Fruit fly (Drosophila melanogaster) whole organism, embryonic: Measurements from ENCODE around the gene wisp.

Source experiments
- Bgb ChIP-seq: fragments of 200-800 bp; sonication (Bioruptor generic); IDR thresholded peaks from 2 replicates; pipeline ENCODE4 v1.3.6; 2022; ENCODE audit warnings: missing biosample characterization, missing genetic modification characterization; ENCODE audit not compliant: partially characterized antibody
- CG10267 ChIP-seq: fragments of 200-800 bp; sonication (Bioruptor generic); optimal IDR thresholded peaks from 2 replicates; lab custom pipeline; 2018; ENCODE audit warnings: missing biosample characterization, mild to moderate bottlenecking, missing genetic modification characterization, moderate library complexity
- CG10543 ChIP-seq: fragments of 200-800 bp; sonication (Bioruptor generic); optimal IDR thresholded peaks from 3 replicates; lab custom pipeline; 2017; ENCODE audit warnings: missing biosample characterization, mild to moderate bottlenecking, missing genetic modification characterization, moderate library complexity
- CG11695 ChIP-seq: fragments of 200-800 bp; sonication (Bioruptor generic); IDR thresholded peaks from 3 replicates; pipeline ENCODE4 v1.3.6; 2022; ENCODE audit warnings: missing biosample characterization, missing genetic modification characterization
- CG12071 ChIP-seq: fragments of 200-800 bp; sonication (Bioruptor generic); optimal IDR thresholded peaks from 3 replicates; lab custom pipeline; 2018; ENCODE audit warnings: missing biosample characterization, mild to moderate bottlenecking, missing genetic modification characterization
- CG13287 ChIP-seq: fragments of 200-800 bp; sonication (Bioruptor generic); IDR thresholded peaks from 2 replicates; pipeline ENCODE4 v1.3.6; 2022; ENCODE audit warnings: missing biosample characterization, missing genetic modification characterization; ENCODE audit not compliant: partially characterized antibody
- CG13624 ChIP-seq: fragments of 200-800 bp; sonication (Bioruptor generic); optimal IDR thresholded peaks from 2 replicates; lab custom pipeline; 2016; ENCODE audit warnings: missing biosample characterization, missing genetic modification characterization
- CG14710 ChIP-seq: fragments of 200-800 bp; sonication (Bioruptor generic); optimal IDR thresholded peaks from 3 replicates; lab custom pipeline; 2019; ENCODE audit warnings: missing biosample characterization, mild to moderate bottlenecking, missing genetic modification characterization, moderate library complexity
- CG1603 ChIP-seq: fragments of 200-800 bp; sonication (Bioruptor generic); optimal IDR thresholded peaks from 2 replicates; lab custom pipeline; 2019; ENCODE audit warnings: missing biosample characterization, mild to moderate bottlenecking, missing genetic modification characterization, moderate library complexity
- CG1647 ChIP-seq: fragments of 200-800 bp; sonication (Bioruptor generic); optimal IDR thresholded peaks from 3 replicates; lab custom pipeline; 2016; ENCODE audit warnings: missing biosample characterization, missing genetic modification characterization
- CG17359 ChIP-seq: fragments of 200-800 bp; sonication (Bioruptor generic); optimal IDR thresholded peaks from 3 replicates; lab custom pipeline; 2018; ENCODE audit warnings: missing biosample characterization, mild to moderate bottlenecking, missing genetic modification characterization, moderate library complexity
- CG17568 ChIP-seq: fragments of 200-800 bp; sonication (Bioruptor generic); optimal IDR thresholded peaks from 2 replicates; lab custom pipeline; 2018; ENCODE audit warnings: missing biosample characterization, mild to moderate bottlenecking, missing genetic modification characterization, moderate library complexity
- CG17612 ChIP-seq: fragments of 200-800 bp; sonication (Bioruptor generic); IDR thresholded peaks from 2 replicates; pipeline ENCODE4 v1.3.6; 2022; ENCODE audit warnings: missing biosample characterization, missing genetic modification characterization
- CG17829 ChIP-seq: fragments of 200-800 bp; optimal IDR thresholded peaks from 2 replicates; lab custom pipeline; 2019; ENCODE audit warnings: missing biosample characterization, mild to moderate bottlenecking, missing genetic modification characterization, moderate library complexity
- CG30431 ChIP-seq: fragments of 200-800 bp; sonication (Bioruptor generic); optimal IDR thresholded peaks from 2 replicates; lab custom pipeline; 2017; ENCODE audit warnings: missing biosample characterization, missing genetic modification characterization
- CG3163 ChIP-seq: fragments of 200-800 bp; sonication (Bioruptor generic); optimal IDR thresholded peaks from 3 replicates; lab custom pipeline; 2016; ENCODE audit warnings: missing biosample characterization, missing genetic modification characterization
- CG34422 ChIP-seq: fragments of 200-800 bp; sonication (Bioruptor generic); IDR thresholded peaks from 3 replicates; pipeline ENCODE4 v1.3.6; 2022; ENCODE audit warnings: missing biosample characterization, missing genetic modification characterization
- CG6654 ChIP-seq: fragments of 200-800 bp; sonication (Bioruptor generic); optimal IDR thresholded peaks from 2 replicates; lab custom pipeline; 2017; ENCODE audit warnings: missing biosample characterization, mild to moderate bottlenecking, missing genetic modification characterization
- CG6813 ChIP-seq: fragments of 200-800 bp; sonication (Bioruptor generic); optimal IDR thresholded peaks from 2 replicates; lab custom pipeline; 2017; ENCODE audit warnings: missing biosample characterization, missing genetic modification characterization, mild to moderate bottlenecking, moderate library complexity, missing genetic modification reagents
- CG6854 ChIP-seq: fragments of 200-800 bp; sonication (Bioruptor generic); optimal IDR thresholded peaks from 3 replicates; lab custom pipeline; 2017; ENCODE audit warnings: missing biosample characterization, mild to moderate bottlenecking, missing genetic modification characterization
- CG8765 ChIP-seq: fragments of 200-800 bp; sonication (Bioruptor generic); IDR thresholded peaks from 2 replicates; pipeline ENCODE4 v1.3.6; 2022; ENCODE audit warnings: missing biosample characterization, missing genetic modification characterization
- CHES-1-like ChIP-seq: fragments of 200-800 bp; sonication (Bioruptor generic); optimal IDR thresholded peaks from 2 replicates; lab custom pipeline; 2016; ENCODE audit warnings: missing biosample characterization, missing genetic modification characterization
- Camta ChIP-seq: fragments of 200-800 bp; sonication (Bioruptor generic); optimal IDR thresholded peaks from 2 replicates; lab custom pipeline; 2016; ENCODE audit warnings: missing biosample characterization, missing genetic modification characterization
- Chrac-16 ChIP-seq: fragments of 200-800 bp; sonication (Bioruptor generic); optimal IDR thresholded peaks from 3 replicates; lab custom pipeline; 2016; ENCODE audit warnings: missing biosample characterization, missing genetic modification characterization
- HLH3B ChIP-seq: fragments of 200-800 bp; sonication (Bioruptor generic); IDR thresholded peaks from 2 replicates; pipeline ENCODE4 v1.3.6; 2022; ENCODE audit warnings: missing biosample characterization, missing genetic modification characterization
- Hand ChIP-seq: fragments of 200-800 bp; sonication (Bioruptor generic); optimal IDR thresholded peaks from 2 replicates; lab custom pipeline; 2017; ENCODE audit warnings: mild to moderate bottlenecking, missing biosample characterization, missing genetic modification reagents, missing genetic modification characterization
- HmgZ ChIP-seq: fragments of 200-800 bp; sonication (Bioruptor generic); optimal IDR thresholded peaks from 2 replicates; lab custom pipeline; 2018; ENCODE audit warnings: missing biosample characterization, mild to moderate bottlenecking, missing genetic modification characterization
- Hmr ChIP-seq: fragments of 200-800 bp; sonication (Bioruptor generic); optimal IDR thresholded peaks from 3 replicates; lab custom pipeline; 2017; ENCODE audit warnings: mild to moderate bottlenecking, missing biosample characterization, missing genetic modification reagents, missing genetic modification characterization
- Hr3 ChIP-seq: fragments of 200-800 bp; sonication (Bioruptor generic); optimal IDR thresholded peaks from 3 replicates; lab custom pipeline; 2016; ENCODE audit warnings: missing biosample characterization, missing genetic modification characterization
- Lpt ChIP-seq: fragments of >200 bp; optimal IDR thresholded peaks from 2 replicates; lab custom pipeline; 2018; ENCODE audit warnings: missing biosample characterization, missing genetic modification characterization
- Meics ChIP-seq: fragments of 200-800 bp; sonication (Bioruptor generic); optimal IDR thresholded peaks from 2 replicates; lab custom pipeline; 2017; ENCODE audit warnings: missing biosample characterization, mild to moderate bottlenecking, missing genetic modification characterization
- Pdp1 ChIP-seq, 2 experiments: fragments of 200-800 bp; sonication (Bioruptor generic); optimal IDR thresholded peaks; 3 replicates each; lab custom pipeline; 2016; ENCODE audit warnings: missing biosample characterization in 2 of 2, missing genetic modification characterization in 2 of 2, mild to moderate bottlenecking in 1 of 2, moderate library complexity in 1 of 2
- Ravus ChIP-seq: fragments of 200-800 bp; sonication (Bioruptor generic); IDR thresholded peaks from 2 replicates; pipeline ENCODE4 v1.3.6; 2022; ENCODE audit warnings: missing biosample characterization, missing genetic modification characterization
- Sox100B ChIP-seq: fragments of 200-800 bp; sonication (Bioruptor generic); optimal IDR thresholded peaks from 3 replicates; lab custom pipeline; 2018; ENCODE audit warnings: missing biosample characterization, mild to moderate bottlenecking, missing genetic modification characterization
- ara ChIP-seq: fragments of 200-800 bp; sonication (Bioruptor generic); IDR thresholded peaks from 2 replicates; pipeline ENCODE4 v1.3.6; 2022; ENCODE audit warnings: missing biosample characterization, missing genetic modification characterization
- croc ChIP-seq: fragments of 200-800 bp; sonication (Bioruptor generic); conservative IDR thresholded peaks from 3 replicates; pipeline ENCODE4 v1.3.6; 2022; ENCODE audit warnings: missing biosample characterization, missing genetic modification characterization
- danr ChIP-seq: fragments of 200-800 bp; sonication (Bioruptor generic); IDR thresholded peaks from 2 replicates; pipeline ENCODE4 v1.3.6; 2022; ENCODE audit warnings: missing biosample characterization, missing genetic modification characterization
- dpn ChIP-seq, 2 experiments: fragments of 200-800 bp; sonication (Bioruptor generic); optimal IDR thresholded peaks; 3 replicates each; lab custom pipeline; 2016; ENCODE audit warnings: missing biosample characterization in 2 of 2, missing genetic modification characterization in 2 of 2
- esg ChIP-seq: fragments of 200-800 bp; sonication (Bioruptor generic); conservative IDR thresholded peaks from 2 replicates; pipeline ENCODE4 v1.3.6; 2022; ENCODE audit warnings: missing biosample characterization, missing genetic modification characterization
- eve ChIP-seq, 2 experiments: fragments of >200 bp; optimal IDR thresholded peaks; 2 replicates each; lab custom pipeline; 2017; ENCODE audit warnings: missing biosample characterization in 2 of 2, missing genetic modification characterization in 2 of 2
- gcm ChIP-seq: fragments of 200-800 bp; sonication (Bioruptor generic); optimal IDR thresholded peaks from 2 replicates; lab custom pipeline; 2019; ENCODE audit warnings: missing biosample characterization, mild to moderate bottlenecking, missing genetic modification characterization, moderate library complexity
- kay ChIP-seq: fragments of 200-800 bp; sonication (Bioruptor generic); optimal IDR thresholded peaks from 2 replicates; lab custom pipeline; 2016; ENCODE audit warnings: missing biosample characterization, missing genetic modification characterization
- lab ChIP-seq: fragments of 200-800 bp; sonication (Bioruptor generic); optimal IDR thresholded peaks from 3 replicates; lab custom pipeline; 2017; ENCODE audit warnings: missing biosample characterization, missing genetic modification characterization, mild to moderate bottlenecking, moderate library complexity, missing genetic modification reagents
- lov ChIP-seq, 2 experiments: fragments of 200-800 bp in 1 of 2; fragments of >200 bp in 1 of 2; sonication (Bioruptor generic) in 1 of 2; IDR thresholded peaks in 1 of 2; optimal IDR thresholded peaks in 1 of 2; 2 replicates in 1 of 2; 3 replicates in 1 of 2; pipeline versions ENCODE4 v1.3.6 to Lab custom; 2017 to 2022; ENCODE audit warnings: missing biosample characterization in 1 of 2, missing genetic modification characterization in 1 of 2
- mld ChIP-seq: fragments of 200-800 bp; sonication (Bioruptor generic); IDR thresholded peaks from 3 replicates; pipeline ENCODE4 v1.3.6; 2022; ENCODE audit warnings: missing biosample characterization, missing genetic modification characterization; ENCODE audit not compliant: partially characterized antibody
- nerfin-1 ChIP-seq: fragments of 200-800 bp; sonication (Bioruptor generic); optimal IDR thresholded peaks from 3 replicates; lab custom pipeline; 2019; ENCODE audit warnings: missing biosample characterization, mild to moderate bottlenecking, missing genetic modification characterization, moderate library complexity
- peb ChIP-seq: fragments of 200-800 bp; sonication (Bioruptor generic); IDR thresholded peaks from 2 replicates; pipeline ENCODE4 v1.3.6; 2022; ENCODE audit warnings: missing biosample characterization, missing genetic modification characterization
- trh ChIP-seq: fragments of 200-800 bp; sonication (Bioruptor generic); optimal IDR thresholded peaks from 2 replicates; lab custom pipeline; 2016; ENCODE audit warnings: missing biosample characterization, missing genetic modification characterization
- tx ChIP-seq: fragments of 200-800 bp; sonication (Bioruptor generic); optimal IDR thresholded peaks from 2 replicates; lab custom pipeline; 2016; ENCODE audit warnings: missing biosample characterization, missing genetic modification characterization
- vnd ChIP-seq: fragments of 200-800 bp; sonication (Bioruptor generic); IDR thresholded peaks from 3 replicates; pipeline ENCODE4 v1.3.6; 2022; ENCODE audit warnings: missing biosample characterization, missing genetic modification characterization; ENCODE audit not compliant: partially characterized antibody
- wek ChIP-seq: fragments of 200-800 bp; sonication (Bioruptor generic); optimal IDR thresholded peaks from 3 replicates; lab custom pipeline; 2018; ENCODE audit warnings: missing biosample characterization, mild to moderate bottlenecking, missing genetic modification characterization, moderate library complexity

Gene wisp

DNA sequence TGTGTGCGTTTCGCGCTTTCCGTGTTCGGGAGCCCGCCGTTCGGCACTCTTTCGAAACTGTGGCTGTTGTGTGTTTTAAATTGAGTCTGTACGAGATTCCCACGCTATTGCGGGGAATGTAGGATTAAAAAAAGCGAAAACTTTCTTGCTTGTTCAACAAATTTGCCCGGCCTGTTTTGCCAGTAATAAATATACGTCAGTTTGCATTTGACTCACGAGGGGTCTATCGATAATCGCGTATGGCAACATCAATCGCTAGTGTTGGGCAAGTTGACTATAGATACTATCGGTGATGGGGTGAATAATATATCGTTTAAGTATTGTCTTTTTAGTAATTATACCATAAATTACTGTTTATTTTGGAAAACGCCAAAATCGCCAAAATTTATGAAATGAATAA, 11.4 kb downstream of the wisp start, which contains the start of gene Upf1 (continued):
- TF ChIP-seq gcm (GFP tag; lab: Kevin White, UChicago) (no peak), Meics (no peak), Ravus (GFP tag; lab: Robert Waterston, UW) (no peak), Camta (GFP tag; lab: Kevin White, UChicago) (no peak), Pdp1 (GFP tag; optimal IDR thresholded peaks at IDR 0.05; lab: Kevin White, UChicago) (no peak), dpn (GFP tag; optimal IDR thresholded peaks at IDR 0.05; lab: Kevin White, UChicago) (no peak), trh (GFP tag; lab: Kevin White, UChicago) (no peak), peb (GFP tag; lab: Robert Waterston, UW) (no peak), CG12071 (GFP tag; lab: Kevin White, UChicago) (no peak), CG1603 (tag; lab: Kevin White, UChicago) (no peak), kay (GFP tag; lab: Kevin White, UChicago) (no peak), ara (GFP tag; lab: Robert Waterston, UW) (no peak), CG30431 (GFP tag; lab: Kevin White, UChicago) (no peak), CG11695 (GFP tag; lab: Robert Waterston, UW) (no peak), CG8765 (no peak), CG10267 (tag; lab: Kevin White, UChicago) (peak; percentile 82), HmgZ (tag; lab: Kevin White, UChicago) (peak; percentile 49), CG17359 (no peak), lov (optimal IDR thresholded peaks at IDR 0.05; lab: Kevin White, UChicago) (no peak), lov (GFP tag; IDR thresholded peaks at IDR 0.05; lab: Robert Waterston, UW) (no peak), Hand (GFP tag; lab: Kevin White, UChicago) (no peak), esg (no peak), CG6654 (GFP tag; lab: Kevin White, UChicago) (no peak), CG17612 (GFP tag; lab: Robert Waterston, UW) (no peak), CG10543 (no peak), CG14710 (peak; percentile 46), Bgb (GFP tag; lab: Robert Waterston, UW) (peak; percentile 95), Lpt (GFP tag; lab: Kevin White, UChicago) (no peak), CG3163 (GFP tag; lab: Kevin White, UChicago) (no peak), nerfin-1 (tag; lab: Kevin White, UChicago) (no peak), CG13624 (peak; percentile 6), croc (GFP tag; lab: Robert Waterston, UW) (no peak), CG6854 (GFP tag; lab: Kevin White, UChicago) (no peak), danr (GFP tag; lab: Robert Waterston, UW) (no peak), CG34422 (peak; percentile 26; the same call in 2 of the 3 replicates), Hmr (GFP tag; lab: Kevin White, UChicago) (no peak), CG17829 (tag; lab: Kevin White, UChicago) (no peak), CG1647 (GFP tag; lab: Kevin White, UChicago) (no peak), wek (no peak), CG13287 (GFP tag; lab: Robert Waterston, UW) (peak; percentile 90), Sox100B (GFP tag; lab: Kevin White, UChicago) (no peak), CHES-1-like (GFP tag; lab: Kevin White, UChicago) (peak; percentile 18), Chrac-16 (GFP tag; lab: Kevin White, UChicago) (no peak), CG6813 (no peak), vnd (peak; percentile 87), CG17568 (GFP tag; lab: Kevin White, UChicago) (no peak), tx (no peak), Hr3 (GFP tag; lab: Kevin White, UChicago) (peak; percentile 3), mld (GFP tag; lab: Robert Waterston, UW) (peak; percentile 92), HLH3B (GFP tag; lab: Robert Waterston, UW) (no peak), eve (GFP tag; optimal IDR thresholded peaks at IDR 0.05; lab: Kevin White, UChicago) (no peak), lab (no peak)
